Fruit fly (Drosophila melanogaster): Measurements from ENCODE around the gene Grx3.

Gene Grx3

DNA sequence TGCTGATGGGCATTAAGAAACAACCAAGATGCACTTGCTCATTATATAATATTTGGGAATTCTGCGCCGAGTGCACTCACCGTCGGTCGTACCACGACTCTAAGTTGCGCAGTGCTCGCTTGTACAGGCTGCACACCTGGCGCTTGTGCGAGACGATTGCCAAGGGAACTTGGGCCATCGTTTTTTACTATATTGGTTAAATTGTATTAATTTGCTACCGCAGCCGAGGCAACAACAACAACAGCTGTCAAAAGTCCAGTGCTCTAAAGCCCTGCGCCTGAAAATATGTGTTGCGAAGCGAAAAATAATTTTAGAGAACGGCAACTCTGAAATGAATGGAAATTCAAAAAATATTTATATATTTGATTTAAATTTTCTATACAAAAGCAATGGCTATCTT, 4.5 kb downstream of the Grx3 start, which contains the start of gene ND-B22 (continued):
- peak; percentile 61 for TF ChIP-seq Fer1 (GFP tag; optimal IDR thresholded peaks at IDR 0.05)
- TF ChIP-seq ham (GFP tag; IDR thresholded peaks at IDR 0.05): no peak
- no peak for TF ChIP-seq lola (GFP tag; optimal IDR thresholded peaks at IDR 0.05)
- TF ChIP-seq Meics (GFP tag; optimal IDR thresholded peaks at IDR 0.05): peak; percentile 36
- TF ChIP-seq pb (GFP tag; optimal IDR thresholded peaks at IDR 0.05): no peak
- TF ChIP-seq ara (GFP tag; IDR thresholded peaks at IDR 0.05): peak; percentile 35; the same call in 1 of the 2 replicates
- TF ChIP-seq HLH4C (GFP tag; IDR thresholded peaks at IDR 0.05; ENCODE audit: partially characterized antibody): no peak
- no peak for TF ChIP-seq CG12769 (tag; optimal IDR thresholded peaks at IDR 0.05)
- no peak for TF ChIP-seq Optix (GFP tag; IDR thresholded peaks at IDR 0.05)
- TF ChIP-seq CG3847 (GFP tag; IDR thresholded peaks at IDR 0.05): peak; percentile 83
- TF ChIP-seq cg (GFP tag; optimal IDR thresholded peaks at IDR 0.05): no peak
- peak; percentile 58 for TF ChIP-seq CG30403 (GFP tag; optimal IDR thresholded peaks at IDR 0.05)
- no peak for TF ChIP-seq CG7372 (GFP tag; IDR thresholded peaks at IDR 0.05)
- TF ChIP-seq fu2 (GFP tag; optimal IDR thresholded peaks at IDR 0.05): peak; percentile 25
- TF ChIP-seq Six4 (GFP tag; optimal IDR thresholded peaks at IDR 0.05): no peak
- peak; percentile 17 for TF ChIP-seq CG18011 (GFP tag; optimal IDR thresholded peaks at IDR 0.05)
- no peak for TF ChIP-seq CG8359 (GFP tag; optimal IDR thresholded peaks at IDR 0.05; ENCODE audit: borderline replicate concordance)
- peak; percentile 42 for TF ChIP-seq CG14710 (tag; optimal IDR thresholded peaks at IDR 0.05)
- no peak for TF ChIP-seq CG11695 (GFP tag; IDR thresholded peaks at IDR 0.05)
- no peak for TF ChIP-seq sens-2 (GFP tag; IDR thresholded peaks at IDR 0.05)
- no peak for TF ChIP-seq CG1529 (GFP tag; optimal IDR thresholded peaks at IDR 0.05)
- TF ChIP-seq CG4282 (GFP tag; optimal IDR thresholded peaks at IDR 0.05): no peak
- no peak for TF ChIP-seq Gsc (GFP tag; IDR thresholded peaks at IDR 0.05)
- TF ChIP-seq Drgx (GFP tag; IDR thresholded peaks at IDR 0.05): no peak
- no peak for TF ChIP-seq sd (tag; optimal IDR thresholded peaks at IDR 0.05)
- no peak for TF ChIP-seq ac (GFP tag; optimal IDR thresholded peaks at IDR 0.05)
- no peak for TF ChIP-seq Neu2 (GFP tag; optimal IDR thresholded peaks at IDR 0.05; ENCODE audit: borderline replicate concordance)
- TF ChIP-seq CG10366 (GFP tag; IDR thresholded peaks at IDR 0.05): no peak
- TF ChIP-seq Sox102F (GFP tag; optimal IDR thresholded peaks at IDR 0.05): no peak
- peak; percentile 27 for TF ChIP-seq CG18262 (tag; optimal IDR thresholded peaks at IDR 0.05)
- TF ChIP-seq wek (GFP tag; optimal IDR thresholded peaks at IDR 0.05): no peak
- TF ChIP-seq Antp (GFP tag; optimal IDR thresholded peaks at IDR 0.05): peak; percentile 4
- peak; percentile 26 for TF ChIP-seq pum (GFP tag; optimal IDR thresholded peaks at IDR 0.05)
- no peak for TF ChIP-seq Eip74EF (GFP tag; optimal IDR thresholded peaks at IDR 0.05)
- TF ChIP-seq Sin3A (optimal IDR thresholded peaks at IDR 0.05): no peak
- TF ChIP-seq phol (tag; optimal IDR thresholded peaks at IDR 0.05): peak; percentile 46
- no peak for TF ChIP-seq lov (optimal IDR thresholded peaks at IDR 0.05)
- TF ChIP-seq lov (GFP tag; IDR thresholded peaks at IDR 0.05): no peak
- no peak for TF ChIP-seq ftz-f1 (GFP tag; optimal IDR thresholded peaks at IDR 0.05)
- peak; percentile 93 for TF ChIP-seq E2f2 (GFP tag; IDR thresholded peaks at IDR 0.05)
- peak; percentile 24 for TF ChIP-seq az2 (GFP tag; optimal IDR thresholded peaks at IDR 0.05)
- TF ChIP-seq stc (GFP tag; IDR thresholded peaks at IDR 0.05): no peak
- no peak for TF ChIP-seq insv (GFP tag; optimal IDR thresholded peaks at IDR 0.05)
- no peak for TF ChIP-seq sc (optimal IDR thresholded peaks at IDR 0.05)
- TF ChIP-seq sc (GFP tag; optimal IDR thresholded peaks at IDR 0.05): no peak
- TF ChIP-seq sr (GFP tag; IDR thresholded peaks at IDR 0.05): no peak
- TF ChIP-seq chn (GFP tag; optimal IDR thresholded peaks at IDR 0.05): peak; percentile 30
- no peak for TF ChIP-seq CG14667 (GFP tag; IDR thresholded peaks at IDR 0.05)
- no peak for TF ChIP-seq Mrtf (GFP tag; IDR thresholded peaks at IDR 0.05)
- no peak for TF ChIP-seq CG4404 (GFP tag; IDR thresholded peaks at IDR 0.05)
- peak; percentile 41 for TF ChIP-seq CG7839 (tag; optimal IDR thresholded peaks at IDR 0.05)
- no peak for TF ChIP-seq ro (GFP tag; IDR thresholded peaks at IDR 0.05)
- TF ChIP-seq cad (GFP tag; optimal IDR thresholded peaks at IDR 0.05): no peak
